Fruit fly (Drosophila melanogaster): ENCODE data around the gene Cyp4ae1.
A peak's percentile ranks its signal among the peaks of the same experiment; 100 is the strongest.

Gene Cyp4ae1

dm6 chrX:2149478-2149877 lies 29.3 kb upstream of the Cyp4ae1 start, which contains the start of gene bcn92 (continued):
- no peak for TF ChIP-seq CrebB (tag; optimal IDR thresholded peaks at IDR 0.05)
- TF ChIP-seq CG11560 (tag; IDR thresholded peaks at IDR 0.05) = no peak
- TF ChIP-seq CG12659 (GFP tag; optimal IDR thresholded peaks at IDR 0.05) = peak; percentile 53
- TF ChIP-seq CG14441 (GFP tag; IDR thresholded peaks at IDR 0.05) = peak; percentile 33; the same call in 1 of the 2 replicates
- TF ChIP-seq insv (GFP tag; optimal IDR thresholded peaks at IDR 0.05) = peak in 1 of 2 experiments; percentile 84
- TF ChIP-seq Drgx (GFP tag; IDR thresholded peaks at IDR 0.05) = 0 out of 2 replicates have a peak, but pooled peaks have one; percentile 8
- TF ChIP-seq CG15514 (GFP tag; optimal IDR thresholded peaks at IDR 0.05) = peak; percentile 61
- no peak for TF ChIP-seq dmrt99B (tag; optimal IDR thresholded peaks at IDR 0.05)
- 0 out of 2 replicates have a peak, but pooled peaks have one; percentile 13 for TF ChIP-seq Adf1 (GFP tag; IDR thresholded peaks at IDR 0.05)
- TF ChIP-seq pita (GFP tag; optimal IDR thresholded peaks at IDR 0.05) = no peak
- TF ChIP-seq unc-4 (GFP tag; IDR thresholded peaks at IDR 0.05; ENCODE audit: partially characterized antibody) = peak; percentile 93
- TF ChIP-seq lmd (GFP tag; IDR thresholded peaks at IDR 0.05) = no peak; the same call in 1 of the 2 replicates
- no peak for TF ChIP-seq bowl (GFP tag; IDR thresholded peaks at IDR 0.05)
- TF ChIP-seq Fer1 (GFP tag; optimal IDR thresholded peaks at IDR 0.05) = peak; percentile 37
- no peak for TF ChIP-seq HHEX (GFP tag; optimal IDR thresholded peaks at IDR 0.05)
- peak in 1 of 2 experiments; percentile 12 for TF ChIP-seq Hr78 (GFP tag; optimal IDR thresholded peaks at IDR 0.05)
- no peak for TF ChIP-seq eve (GFP tag; optimal IDR thresholded peaks at IDR 0.05)
- no peak for TF ChIP-seq CG18619 (GFP tag; optimal IDR thresholded peaks at IDR 0.05)
- peak; percentile 48 for TF ChIP-seq Ets97D (GFP tag; optimal IDR thresholded peaks at IDR 0.05)
- TF ChIP-seq salm (tag; optimal IDR thresholded peaks at IDR 0.05) = no peak
- TF ChIP-seq ATbp (GFP tag; optimal IDR thresholded peaks at IDR 0.05) = no peak
- TF ChIP-seq CG32767 (GFP tag; IDR thresholded peaks at IDR 0.05) = no peak
- no peak for TF ChIP-seq B-H1 (GFP tag; IDR thresholded peaks at IDR 0.05)
- TF ChIP-seq CG12769 (tag; optimal IDR thresholded peaks at IDR 0.05) = peak; percentile 46
- TF ChIP-seq CG30020 (tag; optimal IDR thresholded peaks at IDR 0.05) = peak; percentile 26
- no peak for TF ChIP-seq Nf-YA (GFP tag; IDR thresholded peaks at IDR 0.05)
- peak; percentile 7 for TF ChIP-seq CG13296 (GFP tag; optimal IDR thresholded peaks at IDR 0.05)
- no peak for TF ChIP-seq schlank (tag; optimal IDR thresholded peaks at IDR 0.05)
- peak; percentile 45 for TF ChIP-seq HmgZ (tag; optimal IDR thresholded peaks at IDR 0.05)
- TF ChIP-seq CG4820 (GFP tag; optimal IDR thresholded peaks at IDR 0.05) = peak; percentile 18
- TF ChIP-seq chif (GFP tag; optimal IDR thresholded peaks at IDR 0.05) = peak; percentile 12 to 35
- TF ChIP-seq NC2α (GFP tag; optimal IDR thresholded peaks at IDR 0.05) = no peak
- TF ChIP-seq CG13624 (GFP tag; optimal IDR thresholded peaks at IDR 0.05) = peak; percentile 58
- no peak for TF ChIP-seq CG18764 (GFP tag; optimal IDR thresholded peaks at IDR 0.05)
- peak; percentile 31; the same call in 1 of the 2 replicates for TF ChIP-seq CG6272 (GFP tag; IDR thresholded peaks at IDR 0.05)
- no peak for TF ChIP-seq Sox100B (GFP tag; optimal IDR thresholded peaks at IDR 0.05)
- no peak for TF ChIP-seq run (tag; optimal IDR thresholded peaks at IDR 0.05)
- TF ChIP-seq Nf-YC (tag; optimal IDR thresholded peaks at IDR 0.05) = peak; percentile 37
- no peak for TF ChIP-seq CG18011 (GFP tag; optimal IDR thresholded peaks at IDR 0.05)
- peak; percentile 25 for TF ChIP-seq CG1602 (GFP tag; optimal IDR thresholded peaks at IDR 0.05)
- no peak for TF ChIP-seq rib (GFP tag; IDR thresholded peaks at IDR 0.05)
- peak; percentile 48 to 51 for TF ChIP-seq dpn (GFP tag; optimal IDR thresholded peaks at IDR 0.05)
